Worm (Caenorhabditis elegans): ENCODE results near the gene nra-1.

Gene nra-1

DNA sequence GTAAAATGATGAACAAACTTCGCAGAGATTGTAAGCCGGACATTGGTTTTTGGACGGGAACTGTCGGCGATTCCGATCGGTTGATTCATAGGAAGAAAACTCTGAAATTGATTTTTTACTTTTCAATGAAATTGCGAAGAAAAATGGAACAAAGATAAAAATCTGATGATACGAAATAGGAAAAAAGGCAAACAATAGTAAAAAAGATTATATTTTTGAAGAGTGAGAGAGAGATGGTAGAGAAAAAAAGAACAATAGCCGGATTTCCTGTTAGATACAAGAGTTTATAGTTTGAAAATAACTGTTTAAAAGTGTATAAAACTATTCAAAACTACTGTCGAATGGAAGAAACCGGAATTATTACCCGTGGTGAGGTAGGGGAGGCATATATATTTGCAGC is at the start of gene nra-1:
nra-1 (minus strand) TSS at position 101 of the 400 bp plus-strand sequence.
- TF ChIP-seq pes-1 (GFP tag; IDR thresholded peaks at IDR 0.05) (no peak), scrt-1 (GFP tag; IDR thresholded peaks at IDR 0.05) (no peak), hmbx-1 (tag; optimal IDR thresholded peaks at IDR 0.05) (no peak), B0310.2 (tag; optimal IDR thresholded peaks at IDR 0.05) (no peak), tbx-37 (GFP tag; conservative IDR thresholded peaks at IDR 0.05) (no peak), aly-1 (tag; optimal IDR thresholded peaks at IDR 0.05) (no peak), hmg-4 (GFP tag; optimal IDR thresholded peaks at IDR 0.05) (no peak), ets-7 (tag; optimal IDR thresholded peaks at IDR 0.05) (no peak), F13C5.2 (tag; optimal IDR thresholded peaks at IDR 0.05) (no peak), ceh-36 (tag; optimal IDR thresholded peaks at IDR 0.05) (no peak), tbx-11 (GFP tag; IDR thresholded peaks at IDR 0.05) (no peak), ama-1 (optimal IDR thresholded peaks at IDR 0.05) (no peak), hnd-1 (tag; optimal IDR thresholded peaks at IDR 0.05) (no peak), flt-1 (GFP tag; IDR thresholded peaks at IDR 0.05) (no peak), ceh-13 (GFP tag; optimal IDR thresholded peaks at IDR 0.05) (no peak), sea-1 (GFP tag; conservative IDR thresholded peaks at IDR 0.05) (no peak), tra-4 (tag; optimal IDR thresholded peaks at IDR 0.05) (no peak)

DNA sequence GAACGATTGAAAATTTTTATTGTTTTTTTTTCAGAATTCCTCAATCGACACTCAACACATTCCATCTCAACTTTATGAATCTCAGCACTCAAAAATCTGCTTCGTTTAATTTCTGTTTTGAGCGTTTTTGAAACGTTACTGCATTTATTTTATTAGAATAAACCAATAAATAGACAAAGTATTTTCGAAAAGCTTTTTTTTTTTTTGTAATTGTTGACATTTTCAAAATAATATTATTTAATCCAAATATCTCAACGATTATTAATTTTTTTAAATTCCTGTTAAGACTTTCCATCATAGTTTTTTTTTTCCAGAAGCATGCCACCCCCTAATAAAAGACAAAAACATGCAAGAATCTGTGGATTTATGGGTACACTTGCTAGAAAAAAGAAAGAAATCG is 48.3 kb upstream of the nra-1 start, which contains the start of gene C49C3.7:
C49C3.7 (plus strand) TSS at position 301 of the 400 bp plus-strand sequence.
- no peak for TF ChIP-seq ets-7 (tag; optimal IDR thresholded peaks at IDR 0.05)
- TF ChIP-seq aly-1 (tag; optimal IDR thresholded peaks at IDR 0.05), result no peak
- TF ChIP-seq ama-1 (optimal IDR thresholded peaks at IDR 0.05), result no peak
- no peak for TF ChIP-seq F13C5.2 (tag; optimal IDR thresholded peaks at IDR 0.05)
- TF ChIP-seq hmbx-1 (tag; optimal IDR thresholded peaks at IDR 0.05), result no peak
- TF ChIP-seq hmg-4 (GFP tag; optimal IDR thresholded peaks at IDR 0.05), result no peak
- no peak for TF ChIP-seq tbx-37 (GFP tag; conservative IDR thresholded peaks at IDR 0.05)
- no peak for TF ChIP-seq tra-4 (tag; optimal IDR thresholded peaks at IDR 0.05)
- no peak for TF ChIP-seq flt-1 (GFP tag; IDR thresholded peaks at IDR 0.05)
- no peak for TF ChIP-seq sea-1 (GFP tag; conservative IDR thresholded peaks at IDR 0.05)
- no peak for TF ChIP-seq pes-1 (GFP tag; IDR thresholded peaks at IDR 0.05)
- no peak for TF ChIP-seq ceh-13 (GFP tag; optimal IDR thresholded peaks at IDR 0.05)
- no peak for TF ChIP-seq tbx-11 (GFP tag; IDR thresholded peaks at IDR 0.05)
- no peak for TF ChIP-seq scrt-1 (GFP tag; IDR thresholded peaks at IDR 0.05)
- no peak for TF ChIP-seq hnd-1 (tag; optimal IDR thresholded peaks at IDR 0.05)
- TF ChIP-seq B0310.2 (tag; optimal IDR thresholded peaks at IDR 0.05), result no peak

DNA sequence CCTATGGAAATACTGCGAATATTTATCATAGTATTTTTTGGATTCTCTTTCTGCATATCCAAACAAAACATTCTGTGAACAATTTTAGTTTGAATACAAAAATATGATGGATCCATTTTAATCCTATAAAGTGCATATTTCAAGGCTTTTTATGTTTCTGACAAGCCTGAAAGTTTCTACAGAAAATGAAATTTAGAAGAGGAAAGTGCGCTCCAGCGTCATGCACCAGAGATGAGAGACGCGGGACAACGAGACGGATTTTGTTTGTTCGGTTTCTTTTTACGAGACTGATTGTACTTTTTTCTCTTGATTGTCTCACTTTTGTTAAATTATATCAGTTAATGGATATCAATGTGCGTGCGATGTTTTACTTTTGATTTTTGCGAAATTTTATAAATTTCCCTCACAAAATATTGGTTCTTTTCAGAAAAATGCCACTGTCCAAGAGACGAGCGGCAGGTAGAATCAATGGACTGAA is 47.1 kb upstream of the nra-1 start, which contains the start of gene C49C3.6:
C49C3.6 (plus strand) TSS at position 428 of the 478 bp plus-strand sequence.
- TF ChIP-seq aly-1 (tag; optimal IDR thresholded peaks at IDR 0.05) (no peak), ets-7 (tag; optimal IDR thresholded peaks at IDR 0.05) (no peak), ceh-36 (tag; optimal IDR thresholded peaks at IDR 0.05) (no peak), B0310.2 (tag; optimal IDR thresholded peaks at IDR 0.05) (no peak), pes-1 (GFP tag; IDR thresholded peaks at IDR 0.05) (no peak), sea-1 (GFP tag; conservative IDR thresholded peaks at IDR 0.05) (no peak), tbx-11 (GFP tag; IDR thresholded peaks at IDR 0.05) (no peak), flt-1 (GFP tag; IDR thresholded peaks at IDR 0.05) (no peak), ama-1 (optimal IDR thresholded peaks at IDR 0.05) (no peak), tra-4 (tag; optimal IDR thresholded peaks at IDR 0.05) (no peak), hmg-4 (GFP tag; optimal IDR thresholded peaks at IDR 0.05) (no peak), ceh-13 (GFP tag; optimal IDR thresholded peaks at IDR 0.05) (no peak), hmbx-1 (tag; optimal IDR thresholded peaks at IDR 0.05) (no peak)

DNA sequence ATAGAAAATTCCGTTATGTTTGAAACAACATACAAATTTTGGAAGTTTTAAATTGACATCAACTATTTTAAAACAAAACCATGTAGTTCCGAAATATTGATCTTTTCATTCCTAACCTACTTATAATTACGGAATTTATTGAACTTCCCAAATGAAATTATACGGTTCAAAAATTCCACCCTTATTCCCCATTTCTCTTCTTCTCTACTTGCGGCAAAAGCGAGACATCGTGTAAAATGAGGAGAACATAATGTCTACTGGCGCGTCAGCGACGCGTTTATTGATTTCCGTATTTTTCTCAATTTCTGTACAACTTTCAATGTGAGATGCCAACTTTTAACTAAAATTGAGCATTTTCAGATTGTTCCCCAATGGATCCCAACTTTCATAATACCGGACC is 44.8 kb upstream of the nra-1 start, which contains the start of gene ceh-88:
ceh-88 (plus strand) TSS at position 355 of the 400 bp plus-strand sequence.
- TF ChIP-seq hmbx-1 (tag; optimal IDR thresholded peaks at IDR 0.05) (no peak), F13C5.2 (tag; optimal IDR thresholded peaks at IDR 0.05) (no peak), ceh-13 (GFP tag; optimal IDR thresholded peaks at IDR 0.05) (no peak), ceh-36 (tag; optimal IDR thresholded peaks at IDR 0.05) (no peak), sea-1 (GFP tag; conservative IDR thresholded peaks at IDR 0.05) (no peak), scrt-1 (GFP tag; IDR thresholded peaks at IDR 0.05) (no peak), B0310.2 (tag; optimal IDR thresholded peaks at IDR 0.05) (no peak), tbx-37 (GFP tag; conservative IDR thresholded peaks at IDR 0.05) (no peak), ets-7 (tag; optimal IDR thresholded peaks at IDR 0.05) (no peak), flt-1 (GFP tag; IDR thresholded peaks at IDR 0.05) (no peak), ama-1 (optimal IDR thresholded peaks at IDR 0.05) (no peak), hmg-4 (GFP tag; optimal IDR thresholded peaks at IDR 0.05) (no peak), tbx-11 (GFP tag; IDR thresholded peaks at IDR 0.05) (no peak), tra-4 (tag; optimal IDR thresholded peaks at IDR 0.05) (no peak), hnd-1 (tag; optimal IDR thresholded peaks at IDR 0.05) (no peak), pes-1 (GFP tag; IDR thresholded peaks at IDR 0.05) (no peak)

DNA sequence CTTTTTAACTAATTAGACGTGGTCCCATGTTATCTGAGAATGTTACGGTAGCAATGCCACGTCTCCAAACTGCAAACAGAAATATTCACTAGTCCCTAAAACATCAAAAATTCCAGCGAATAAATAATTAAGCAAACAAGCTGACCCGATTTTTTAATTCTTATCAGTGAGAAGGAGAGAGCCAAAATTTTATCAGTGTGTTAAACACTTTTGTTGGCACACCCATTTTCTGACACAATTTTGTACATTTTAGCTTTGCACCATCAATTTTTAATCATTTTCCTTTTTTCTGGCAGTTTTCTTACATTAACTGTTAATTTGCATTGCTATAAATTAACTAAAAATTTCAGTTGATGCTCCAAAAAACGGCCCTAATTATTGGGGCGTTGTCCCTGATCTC is 36.4 kb upstream of the nra-1 start, which contains the start of gene C49C3.4:
C49C3.4 (plus strand) TSS at position 351 of the 400 bp plus-strand sequence.
- TF ChIP-seq ceh-13 (GFP tag; optimal IDR thresholded peaks at IDR 0.05) (no peak), aly-1 (tag; optimal IDR thresholded peaks at IDR 0.05) (no peak), ama-1 (optimal IDR thresholded peaks at IDR 0.05) (no peak), sea-1 (GFP tag; conservative IDR thresholded peaks at IDR 0.05) (no peak), hnd-1 (tag; optimal IDR thresholded peaks at IDR 0.05) (no peak), pes-1 (GFP tag; IDR thresholded peaks at IDR 0.05) (no peak), scrt-1 (GFP tag; IDR thresholded peaks at IDR 0.05) (no peak)

DNA sequence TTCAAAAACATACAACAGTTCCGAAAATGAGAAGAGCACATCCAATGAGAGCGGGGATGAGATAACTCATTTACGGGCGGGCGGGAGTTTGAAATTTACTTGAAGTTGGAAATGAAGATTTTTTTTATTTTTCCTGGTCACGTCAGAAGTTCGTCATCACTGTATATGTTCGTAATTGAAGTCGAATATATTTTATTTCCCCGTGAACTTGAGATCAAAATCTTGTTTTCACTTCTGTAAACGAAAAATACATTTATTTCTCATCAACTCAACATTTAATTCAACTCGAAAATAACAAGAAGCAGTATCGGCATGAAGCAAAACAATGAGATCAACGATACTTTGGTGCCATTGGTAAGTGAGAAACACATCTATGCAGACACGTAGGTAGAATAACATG is 32.4 kb upstream of the nra-1 start, which contains the start of gene C49C3.20:
C49C3.20 (minus strand) TSS at position 101 of the 400 bp plus-strand sequence.
- TF ChIP-seq B0310.2 (tag; optimal IDR thresholded peaks at IDR 0.05) (no peak), ama-1 (optimal IDR thresholded peaks at IDR 0.05) (no peak), scrt-1 (GFP tag; IDR thresholded peaks at IDR 0.05) (no peak), aly-1 (tag; optimal IDR thresholded peaks at IDR 0.05) (no peak), sea-1 (GFP tag; conservative IDR thresholded peaks at IDR 0.05) (no peak), tra-4 (tag; optimal IDR thresholded peaks at IDR 0.05) (no peak), F13C5.2 (tag; optimal IDR thresholded peaks at IDR 0.05) (no peak), hnd-1 (tag; optimal IDR thresholded peaks at IDR 0.05) (no peak), pes-1 (GFP tag; IDR thresholded peaks at IDR 0.05) (no peak), tbx-11 (GFP tag; IDR thresholded peaks at IDR 0.05) (no peak), hmg-4 (GFP tag; optimal IDR thresholded peaks at IDR 0.05) (no peak), hmbx-1 (tag; optimal IDR thresholded peaks at IDR 0.05) (no peak), ceh-36 (tag; optimal IDR thresholded peaks at IDR 0.05) (no peak), flt-1 (GFP tag; IDR thresholded peaks at IDR 0.05) (no peak), ets-7 (tag; optimal IDR thresholded peaks at IDR 0.05) (no peak), ceh-13 (GFP tag; optimal IDR thresholded peaks at IDR 0.05) (no peak), tbx-37 (GFP tag; conservative IDR thresholded peaks at IDR 0.05) (no peak)

Data from whole organism, early embryonic.